Worm (Caenorhabditis elegans) whole organism, L1 larva: ENCODE measurements around the gene wdr-4.

ENCODE experiments used
- elt-2 ChIP-seq: sonication (generic microtip); optimal IDR thresholded peaks from 2 replicates; lab custom pipeline; 2016; ENCODE audit warnings: missing genetic modification characterization, mild to moderate bottlenecking, inconsistent platforms, missing compliant biosample characterization, missing genetic modification reagents
- nhr-237 ChIP-seq: fragments of 150-350 bp; optimal IDR thresholded peaks from 2 replicates; lab custom pipeline; 2014; ENCODE audit warnings: missing biosample characterization, missing genetic modification characterization
- skn-1 ChIP-seq: fragments of 150-350 bp; optimal IDR thresholded peaks from 2 replicates; lab custom pipeline; 2014; ENCODE audit warnings: missing biosample characterization, missing genetic modification characterization

DNA sequence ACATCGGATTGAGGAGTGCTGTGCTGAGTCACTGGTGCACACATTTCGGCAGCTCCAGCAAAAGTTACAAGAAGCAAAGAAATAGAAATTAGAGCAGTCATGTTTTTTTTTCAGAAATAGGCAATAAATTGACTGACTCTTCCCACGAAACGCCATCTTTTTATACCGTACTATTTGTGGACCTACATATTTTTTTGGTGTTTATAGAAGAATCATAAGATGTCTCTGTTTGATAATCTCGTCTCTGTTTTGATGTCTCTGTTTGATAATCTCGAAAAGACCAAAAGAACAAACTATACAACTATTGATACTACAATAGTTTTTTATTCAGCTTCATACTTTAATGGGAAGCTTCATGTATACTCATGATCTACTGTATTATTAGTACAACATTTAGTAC, 8.8 kb downstream of the wdr-4 start, which contains the start of gene Y102E9.3:
- TF ChIP-seq nhr-237 (no peak), skn-1 (tag; lab: Kevin White, UChicago) (no peak), elt-2 (tag; lab: Kevin White, UChicago) (no peak)
